Fruit fly (Drosophila melanogaster) whole organism, embryonic: Measurements from ENCODE around the gene Irk2.

ENCODE experiments used
- CG14441 ChIP-seq: fragments of 200-800 bp; sonication (Bioruptor generic); IDR thresholded peaks from 2 replicates; pipeline ENCODE4 v1.3.6; 2022; ENCODE audit warnings: missing biosample characterization, missing genetic modification characterization
- CG14860 ChIP-seq: fragments of 200-800 bp; sonication (Bioruptor generic); IDR thresholded peaks from 3 replicates; pipeline ENCODE4 v1.3.6; 2022; ENCODE audit warnings: missing biosample characterization, missing genetic modification characterization; ENCODE audit not compliant: partially characterized antibody
- CG15601 ChIP-seq: fragments of 200-800 bp; sonication (Bioruptor generic); optimal IDR thresholded peaks from 3 replicates; lab custom pipeline; 2019; ENCODE audit warnings: missing biosample characterization, mild to moderate bottlenecking, missing genetic modification characterization, moderate library complexity
- CG1603 ChIP-seq: fragments of 200-800 bp; sonication (Bioruptor generic); optimal IDR thresholded peaks from 2 replicates; lab custom pipeline; 2019; ENCODE audit warnings: missing biosample characterization, mild to moderate bottlenecking, missing genetic modification characterization, moderate library complexity
- CG17568 ChIP-seq: fragments of 200-800 bp; sonication (Bioruptor generic); optimal IDR thresholded peaks from 2 replicates; lab custom pipeline; 2018; ENCODE audit warnings: missing biosample characterization, mild to moderate bottlenecking, missing genetic modification characterization, moderate library complexity
- CG18476 ChIP-seq: fragments of 200-800 bp; sonication (Bioruptor generic); optimal IDR thresholded peaks from 2 replicates; lab custom pipeline; 2016; ENCODE audit warnings: missing biosample characterization, mild to moderate bottlenecking, missing genetic modification characterization
- CG18764 ChIP-seq: fragments of 200-800 bp; sonication (Bioruptor generic); optimal IDR thresholded peaks from 3 replicates; lab custom pipeline; 2016; ENCODE audit warnings: missing biosample characterization, missing genetic modification characterization
- CG2120 ChIP-seq: fragments of 200-800 bp; sonication (Bioruptor generic); optimal IDR thresholded peaks from 3 replicates; lab custom pipeline; 2016; ENCODE audit warnings: missing biosample characterization, missing genetic modification characterization
- CG30403 ChIP-seq: fragments of 200-800 bp; sonication (Bioruptor generic); optimal IDR thresholded peaks from 3 replicates; lab custom pipeline; 2016; ENCODE audit warnings: missing biosample characterization, missing genetic modification characterization
- CG31365 ChIP-seq: fragments of 200-800 bp; sonication (Bioruptor generic); optimal IDR thresholded peaks from 2 replicates; lab custom pipeline; 2018; ENCODE audit warnings: missing biosample characterization, mild to moderate bottlenecking, missing genetic modification characterization
- CG5245 ChIP-seq: fragments of 200-800 bp; sonication (Bioruptor generic); optimal IDR thresholded peaks from 3 replicates; lab custom pipeline; 2016; ENCODE audit warnings: missing biosample characterization, missing genetic modification characterization
- CG6813 ChIP-seq: fragments of 200-800 bp; sonication (Bioruptor generic); optimal IDR thresholded peaks from 2 replicates; lab custom pipeline; 2017; ENCODE audit warnings: missing biosample characterization, missing genetic modification characterization, mild to moderate bottlenecking, moderate library complexity, missing genetic modification reagents
- CG8388 ChIP-seq: fragments of 200-800 bp; sonication (Bioruptor generic); optimal IDR thresholded peaks from 2 replicates; lab custom pipeline; 2019; ENCODE audit warnings: missing biosample characterization, mild to moderate bottlenecking, missing genetic modification characterization, moderate library complexity
- CG9932 ChIP-seq: fragments of 200-800 bp; sonication (Bioruptor generic); IDR thresholded peaks from 2 replicates; pipeline ENCODE4 v1.3.6; 2022; ENCODE audit warnings: missing biosample characterization, missing genetic modification characterization
- D19B ChIP-seq: fragments of 200-800 bp; sonication (Bioruptor generic); optimal IDR thresholded peaks from 2 replicates; lab custom pipeline; 2017; ENCODE audit warnings: missing biosample characterization, mild to moderate bottlenecking, missing genetic modification characterization
- Drgx ChIP-seq: fragments of 200-800 bp; sonication (Bioruptor generic); IDR thresholded peaks from 2 replicates; pipeline ENCODE4 v1.3.6; 2022; ENCODE audit warnings: missing biosample characterization, missing genetic modification characterization
- ERR ChIP-seq: fragments of 200-800 bp; sonication (Bioruptor generic); optimal IDR thresholded peaks from 2 replicates; lab custom pipeline; 2016; ENCODE audit warnings: missing biosample characterization, missing genetic modification characterization
- Eip74EF ChIP-seq, 2 experiments: fragments of 200-800 bp in 1 of 2; fragments of >200 bp in 1 of 2; sonication (Bioruptor generic) in 1 of 2; optimal IDR thresholded peaks; 2 replicates each; lab custom pipeline; 2017 to 2019; ENCODE audit warnings: missing biosample characterization in 2 of 2, missing genetic modification characterization in 2 of 2, mild to moderate bottlenecking in 1 of 2, moderate library complexity in 1 of 2
- GATAe ChIP-seq: fragments of 200-800 bp; sonication (Bioruptor generic); conservative IDR thresholded peaks from 2 replicates; pipeline ENCODE4 v1.3.6; 2022; ENCODE audit warnings: missing biosample characterization, missing genetic modification characterization
- Gsc ChIP-seq: fragments of 200-800 bp; sonication (Bioruptor generic); IDR thresholded peaks from 2 replicates; pipeline ENCODE4 v1.3.6; 2022; ENCODE audit warnings: missing biosample characterization, missing genetic modification characterization
- H15 ChIP-seq: fragments of 200-800 bp; sonication (Bioruptor generic); IDR thresholded peaks from 3 replicates; pipeline ENCODE4 v1.3.6; 2022; ENCODE audit warnings: missing biosample characterization, missing genetic modification characterization
- H2.0 ChIP-seq: fragments of 200-800 bp; sonication (Bioruptor generic); IDR thresholded peaks from 2 replicates; pipeline ENCODE4 v1.3.6; 2022; ENCODE audit warnings: missing biosample characterization, missing genetic modification characterization
- HLH3B ChIP-seq: fragments of 200-800 bp; sonication (Bioruptor generic); IDR thresholded peaks from 2 replicates; pipeline ENCODE4 v1.3.6; 2022; ENCODE audit warnings: missing biosample characterization, missing genetic modification characterization
- Mad ChIP-seq: fragments of 200-800 bp; sonication (Bioruptor generic); optimal IDR thresholded peaks from 2 replicates; lab custom pipeline; 2016; ENCODE audit warnings: missing biosample characterization, missing genetic modification characterization
- Meics ChIP-seq: fragments of 200-800 bp; sonication (Bioruptor generic); optimal IDR thresholded peaks from 2 replicates; lab custom pipeline; 2017; ENCODE audit warnings: missing biosample characterization, mild to moderate bottlenecking, missing genetic modification characterization
- Neu2 ChIP-seq: fragments of 200-800 bp; sonication (Bioruptor generic); optimal IDR thresholded peaks from 3 replicates; lab custom pipeline; 2016; ENCODE audit warnings: missing biosample characterization, missing genetic modification characterization, borderline replicate concordance
- Pdp1 ChIP-seq, 2 experiments: fragments of 200-800 bp; sonication (Bioruptor generic); optimal IDR thresholded peaks; 3 replicates each; lab custom pipeline; 2016; ENCODE audit warnings: missing biosample characterization in 2 of 2, missing genetic modification characterization in 2 of 2, mild to moderate bottlenecking in 1 of 2, moderate library complexity in 1 of 2
- Ravus ChIP-seq: fragments of 200-800 bp; sonication (Bioruptor generic); IDR thresholded peaks from 2 replicates; pipeline ENCODE4 v1.3.6; 2022; ENCODE audit warnings: missing biosample characterization, missing genetic modification characterization
- Sox102F ChIP-seq: fragments of 200-800 bp; sonication (Bioruptor generic); optimal IDR thresholded peaks from 2 replicates; lab custom pipeline; 2018; ENCODE audit warnings: missing biosample characterization, mild to moderate bottlenecking, missing genetic modification characterization, moderate library complexity
- ac ChIP-seq: fragments of 200-800 bp; sonication (Bioruptor generic); optimal IDR thresholded peaks from 3 replicates; lab custom pipeline; 2017; ENCODE audit warnings: missing biosample characterization, mild to moderate bottlenecking, missing genetic modification characterization
- al ChIP-seq: fragments of 200-800 bp; sonication (Bioruptor generic); IDR thresholded peaks from 2 replicates; pipeline ENCODE4 v1.3.6; 2022; ENCODE audit warnings: missing biosample characterization, missing genetic modification characterization
- br ChIP-seq: fragments of >200 bp; optimal IDR thresholded peaks from 2 replicates; lab custom pipeline; 2017
- chinmo ChIP-seq: fragments of 200-800 bp; sonication (Bioruptor generic); IDR thresholded peaks from 4 replicates; pipeline ENCODE4 v1.3.6; 2022; ENCODE audit warnings: missing biosample characterization, missing genetic modification characterization; ENCODE audit not compliant: partially characterized antibody
- corto ChIP-seq: fragments of 200-800 bp; sonication (Bioruptor generic); optimal IDR thresholded peaks from 2 replicates; lab custom pipeline; 2016; ENCODE audit warnings: missing biosample characterization, mild to moderate bottlenecking, missing genetic modification characterization, moderate library complexity
- dimm ChIP-seq: fragments of 200-800 bp; sonication (Bioruptor generic); IDR thresholded peaks from 2 replicates; pipeline ENCODE4 v1.3.6; 2022; ENCODE audit warnings: missing biosample characterization, missing genetic modification characterization
- dm ChIP-seq: fragments of 200-800 bp; sonication (Bioruptor generic); optimal IDR thresholded peaks from 3 replicates; lab custom pipeline; 2016; ENCODE audit warnings: missing biosample characterization, missing genetic modification characterization
- esg ChIP-seq: fragments of 200-800 bp; sonication (Bioruptor generic); conservative IDR thresholded peaks from 2 replicates; pipeline ENCODE4 v1.3.6; 2022; ENCODE audit warnings: missing biosample characterization, missing genetic modification characterization
- gsb-n ChIP-seq: fragments of 200-800 bp; sonication (Bioruptor generic); optimal IDR thresholded peaks from 3 replicates; lab custom pipeline; 2018; ENCODE audit warnings: missing biosample characterization, mild to moderate bottlenecking, missing genetic modification characterization
- kah ChIP-seq: fragments of 200-800 bp; sonication (Bioruptor generic); optimal IDR thresholded peaks from 2 replicates; lab custom pipeline; 2018; ENCODE audit warnings: missing biosample characterization, mild to moderate bottlenecking, missing genetic modification characterization
- luna ChIP-seq: fragments of 200-800 bp; sonication (Bioruptor generic); optimal IDR thresholded peaks from 2 replicates; lab custom pipeline; 2016; ENCODE audit warnings: missing biosample characterization, missing genetic modification characterization
- oc ChIP-seq: fragments of 200-800 bp; sonication (Bioruptor generic); optimal IDR thresholded peaks from 2 replicates; lab custom pipeline; 2018; ENCODE audit warnings: missing biosample characterization, mild to moderate bottlenecking, missing genetic modification characterization, moderate library complexity
- peb ChIP-seq: fragments of 200-800 bp; sonication (Bioruptor generic); IDR thresholded peaks from 2 replicates; pipeline ENCODE4 v1.3.6; 2022; ENCODE audit warnings: missing biosample characterization, missing genetic modification characterization
- row ChIP-seq: fragments of 200-800 bp; sonication (Bioruptor generic); IDR thresholded peaks from 3 replicates; pipeline ENCODE4 v1.3.6; 2022; ENCODE audit warnings: missing biosample characterization, missing genetic modification characterization
- scrt ChIP-seq: fragments of 200-800 bp; sonication (Bioruptor generic); optimal IDR thresholded peaks from 2 replicates; lab custom pipeline; 2018; ENCODE audit warnings: missing biosample characterization, mild to moderate bottlenecking, missing genetic modification characterization, moderate library complexity
- ssp ChIP-seq: fragments of 200-800 bp; sonication (Bioruptor generic); IDR thresholded peaks from 2 replicates; pipeline ENCODE4 v1.3.6; 2022; ENCODE audit warnings: missing biosample characterization, missing genetic modification characterization
- stwl ChIP-seq: fragments of 200-800 bp; sonication (Bioruptor generic); optimal IDR thresholded peaks from 3 replicates; lab custom pipeline; 2018; ENCODE audit warnings: missing biosample characterization, mild to moderate bottlenecking, missing genetic modification characterization, moderate library complexity
- ttk ChIP-seq: fragments of 200-800 bp; sonication (Bioruptor generic); IDR thresholded peaks from 2 replicates; pipeline ENCODE4 v2.1.2; 2022; ENCODE audit warnings: missing biosample characterization, missing genetic modification characterization
- zen2 ChIP-seq: fragments of 200-800 bp; sonication (Bioruptor generic); IDR thresholded peaks from 3 replicates; pipeline ENCODE4 v1.3.6; 2022; ENCODE audit warnings: missing biosample characterization, missing genetic modification characterization; ENCODE audit not compliant: partially characterized antibody

The Irk2 gene

DNA sequence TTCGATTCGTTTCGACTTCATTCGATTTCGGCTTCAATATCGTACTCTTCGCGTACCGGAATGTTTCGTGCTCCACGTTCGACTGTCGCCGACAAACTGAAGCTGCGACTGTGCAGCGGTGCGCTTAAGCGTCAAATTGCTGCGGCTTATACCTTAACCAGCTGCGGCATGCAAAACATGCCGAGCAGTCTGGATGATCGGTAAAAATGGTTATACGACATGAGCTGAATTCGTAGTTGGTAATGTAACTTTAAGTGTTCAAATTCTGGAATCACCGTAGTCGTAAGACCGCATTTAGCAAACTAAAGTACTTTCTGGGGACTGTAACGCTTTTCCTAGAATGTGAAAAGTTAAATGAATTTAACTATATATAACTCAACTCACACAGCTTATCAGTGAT, 11.6 kb upstream of the Irk2 start, which contains the start of gene CG10175 (continued):
- TF ChIP-seq CG15601 (tag; lab: Kevin White, UChicago) (no peak), gsb-n (tag; lab: Kevin White, UChicago) (peak; percentile 5), kah (no peak), chinmo (GFP tag; lab: Robert Waterston, UW) (no peak; the same call in 3 of the 4 replicates), Pdp1 (GFP tag; optimal IDR thresholded peaks at IDR 0.05; lab: Kevin White, UChicago) (no peak), Ravus (GFP tag; lab: Robert Waterston, UW) (no peak)

DNA sequence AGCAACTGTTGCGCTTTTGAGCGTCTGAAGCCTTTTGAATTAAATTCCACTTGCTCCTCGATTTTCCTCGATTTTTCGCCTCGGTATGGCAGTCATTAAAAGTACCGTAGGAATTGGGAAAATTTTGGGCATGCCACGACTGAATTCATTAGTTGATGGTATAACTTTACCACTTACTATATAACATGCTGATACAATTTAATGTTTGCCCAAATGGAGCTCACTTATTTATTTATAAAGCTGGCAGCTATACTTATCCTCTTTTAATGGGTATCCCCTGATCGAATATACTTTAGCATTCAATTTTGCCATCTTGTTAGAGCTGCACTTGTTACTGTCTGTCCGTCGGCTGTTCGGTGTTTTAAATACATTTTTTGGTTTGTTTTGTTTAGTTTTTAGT, 8.2 kb upstream of the Irk2 start:
- TF ChIP-seq CG8388 (GFP tag; lab: Kevin White, UChicago) (peak; percentile 44), CG1603 (tag; lab: Kevin White, UChicago) (peak; percentile 12), br (lab: Kevin White, UChicago) (no peak), CG31365 (tag; lab: Kevin White, UChicago) (no peak), Sox102F (GFP tag; lab: Kevin White, UChicago) (peak; percentile 31), luna (GFP tag; lab: Kevin White, UChicago) (no peak), H15 (no peak), Neu2 (GFP tag; lab: Kevin White, UChicago) (no peak), Drgx (GFP tag; lab: Robert Waterston, UW) (peak; percentile 67), ERR (GFP tag; lab: Kevin White, UChicago) (no peak), row (GFP tag; lab: Robert Waterston, UW) (0 out of 3 replicates have a peak, but pooled peaks have one; percentile 15)

DNA sequence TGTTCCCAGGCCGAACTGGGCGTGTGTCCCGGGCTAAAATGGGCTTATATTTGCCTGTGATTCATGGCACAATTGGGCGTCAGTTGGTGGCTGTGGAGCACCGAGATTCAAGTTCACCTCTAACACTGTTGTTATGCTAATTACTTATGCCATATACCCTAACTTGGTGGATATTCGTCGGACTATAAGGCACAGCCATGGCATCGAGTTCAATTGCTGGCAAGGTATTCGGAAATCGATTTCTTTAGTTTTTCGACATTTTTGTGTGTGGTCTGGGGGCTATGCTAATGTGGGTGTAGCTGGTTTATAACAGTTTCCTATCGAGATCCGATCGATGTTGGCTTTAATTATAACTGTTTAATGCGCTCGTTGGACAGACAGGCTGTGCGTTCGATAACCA, 6.8 kb upstream of the Irk2 start:
- TF ChIP-seq oc (tag; lab: Kevin White, UChicago) (peak; percentile 45), CG17568 (GFP tag; lab: Kevin White, UChicago) (no peak), esg (GFP tag; lab: Robert Waterston, UW) (no peak; the same call in 1 of the 2 replicates), chinmo (GFP tag; lab: Robert Waterston, UW) (0 out of 4 replicates have a peak, but pooled peaks have one; percentile 65), ttk (GFP tag; lab: Robert Waterston, UW) (0 out of 2 replicates have a peak, but pooled peaks have one; percentile 35), stwl (no peak), H2.0 (GFP tag; lab: Robert Waterston, UW) (no peak), Gsc (no peak), zen2 (GFP tag; lab: Robert Waterston, UW) (no peak), Eip74EF (GFP tag; optimal IDR thresholded peaks at IDR 0.05; lab: Kevin White, UChicago) (peak in 1 of 2 experiments; percentile 19), CG14860 (no peak), CG2120 (no peak), CG9932 (no peak), CG18764 (GFP tag; lab: Kevin White, UChicago) (no peak), ssp (GFP tag; lab: Robert Waterston, UW) (no peak), D19B (no peak), CG5245 (GFP tag; lab: Kevin White, UChicago) (no peak), CG30403 (GFP tag; lab: Kevin White, UChicago) (peak; percentile 9), peb (GFP tag; lab: Robert Waterston, UW) (no peak), Mad (GFP tag; lab: Kevin White, UChicago) (no peak), GATAe (GFP tag; lab: Robert Waterston, UW) (no peak), CG6813 (GFP tag; lab: Kevin White, UChicago) (no peak), CG18476 (GFP tag; lab: Kevin White, UChicago) (no peak), Meics (GFP tag; lab: Kevin White, UChicago) (peak; percentile 13), al (GFP tag; lab: Robert Waterston, UW) (no peak), CG14441 (GFP tag; lab: Robert Waterston, UW) (peak; percentile 48; the same call in 1 of the 2 replicates), dm (GFP tag; lab: Kevin White, UChicago) (no peak), dimm (GFP tag; lab: Robert Waterston, UW) (no peak), HLH3B (GFP tag; lab: Robert Waterston, UW) (peak; percentile 38; the same call in 1 of the 2 replicates), ac (GFP tag; lab: Kevin White, UChicago) (no peak), corto (GFP tag; lab: Kevin White, UChicago) (no peak), scrt (GFP tag; lab: Kevin White, UChicago) (no peak)
